Worm (Caenorhabditis elegans): ENCODE data around the gene F11A5.15.

- TF ChIP-seq xnd-1 (tag; optimal IDR thresholded peaks at IDR 0.05) = no peak
- TF ChIP-seq snpc-1.3 (tag; optimal IDR thresholded peaks at IDR 0.05; ENCODE audit: insufficient read depth) = no peak
- TF ChIP-seq B0019.2 (GFP tag; conservative IDR thresholded peaks at IDR 0.05) = no peak
Observed at ce11 chrV:16232180-16232579, 13.8 kb upstream of the F11A5.15 start, which contains the start of gene gst-22.
